Worm (Caenorhabditis elegans) whole organism, L2 larva: ENCODE data around the gene npr-18.

ENCODE experiments used
- F13H6.1 ChIP-seq: sonication (generic microtip); optimal IDR thresholded peaks from 2 replicates; lab custom pipeline; 2016; ENCODE audit warnings: missing genetic modification characterization, missing compliant biosample characterization
- Y55F3AM.14 ChIP-seq: fragments of 200-800 bp; sonication (Bioruptor generic); optimal IDR thresholded peaks from 2 replicates; lab custom pipeline; 2018; ENCODE audit warnings: mild to moderate bottlenecking, missing genetic modification characterization, missing compliant biosample characterization
- alr-1 ChIP-seq: fragments of 150-350 bp; optimal IDR thresholded peaks from 2 replicates; lab custom pipeline; 2014; ENCODE audit warnings: missing biosample characterization, missing genetic modification characterization
- aly-2 ChIP-seq: fragments of 150-350 bp; optimal IDR thresholded peaks from 2 replicates; lab custom pipeline; 2014; ENCODE audit warnings: missing biosample characterization, missing genetic modification characterization
- ama-1 ChIP-seq: fragments of 150-350 bp; optimal IDR thresholded peaks from 2 replicates; lab custom pipeline; 2018; ENCODE audit warnings: inconsistent platforms
- blmp-1 ChIP-seq: sonication (generic microtip); optimal IDR thresholded peaks from 2 replicates; lab custom pipeline; 2017; ENCODE audit warnings: missing genetic modification characterization, mild to moderate bottlenecking, missing compliant biosample characterization, antibody characterized with exemption, moderate library complexity; ENCODE audit not compliant: insufficient read depth
- ceh-16 ChIP-seq: fragments of 150-350 bp; optimal IDR thresholded peaks from 2 replicates; lab custom pipeline; 2014; ENCODE audit warnings: missing biosample characterization, missing genetic modification characterization
- crh-2 ChIP-seq: sonication (generic microtip); optimal IDR thresholded peaks from 2 replicates; lab custom pipeline; 2017; ENCODE audit warnings: missing biosample characterization, missing genetic modification characterization
- egl-27 ChIP-seq: sonication (generic microtip); optimal IDR thresholded peaks from 3 replicates; lab custom pipeline; 2017; ENCODE audit warnings: missing biosample characterization, missing genetic modification reagents, missing genetic modification characterization
- elt-3 ChIP-seq: sonication (generic microtip); optimal IDR thresholded peaks from 2 replicates; lab custom pipeline; 2017; ENCODE audit warnings: missing biosample characterization, missing genetic modification characterization
- fos-1 ChIP-seq: fragments of 150-350 bp; optimal IDR thresholded peaks from 2 replicates; lab custom pipeline; 2014; ENCODE audit warnings: missing biosample characterization, missing genetic modification characterization
- gmeb-1 ChIP-seq: fragments of 150-350 bp; optimal IDR thresholded peaks from 2 replicates; lab custom pipeline; 2014; ENCODE audit warnings: missing biosample characterization, missing genetic modification characterization
- lin-11 ChIP-seq: fragments of 150-350 bp; sonication (generic microtip); optimal IDR thresholded peaks from 2 replicates; lab custom pipeline; 2014; ENCODE audit warnings: missing biosample characterization, missing genetic modification characterization, inconsistent platforms, mixed read lengths
- lin-13 ChIP-seq: fragments of 150-350 bp; optimal IDR thresholded peaks from 2 replicates; lab custom pipeline; 2014; ENCODE audit warnings: missing biosample characterization, missing genetic modification reagents, missing genetic modification characterization
- lin-39 ChIP-seq: fragments of 150-350 bp; optimal IDR thresholded peaks from 2 replicates; lab custom pipeline; 2014; ENCODE audit warnings: missing biosample characterization, missing genetic modification reagents, missing genetic modification characterization
- lsy-2 ChIP-seq, 2 experiments: fragments of 150-350 bp in 1 of 2; sonication (generic microtip) in 1 of 2; optimal IDR thresholded peaks; 2 replicates each; lab custom pipeline; 2014 to 2017; ENCODE audit warnings: missing biosample characterization in 2 of 2, missing genetic modification characterization in 2 of 2
- mab-5 ChIP-seq: fragments of 150-350 bp; optimal IDR thresholded peaks from 2 replicates; lab custom pipeline; 2014; ENCODE audit warnings: missing biosample characterization, missing genetic modification characterization
- mbf-1 ChIP-seq: sonication (generic microtip); optimal IDR thresholded peaks from 2 replicates; lab custom pipeline; 2017; ENCODE audit warnings: missing biosample characterization, missing genetic modification characterization
- mdl-1 ChIP-seq, 2 experiments: fragments of 150-350 bp in 1 of 2; sonication (generic microtip) in 1 of 2; optimal IDR thresholded peaks; 2 replicates each; lab custom pipeline; 2017; ENCODE audit warnings: missing biosample characterization in 2 of 2, missing genetic modification characterization in 2 of 2
- nhr-10 ChIP-seq: sonication (generic microtip); optimal IDR thresholded peaks from 2 replicates; lab custom pipeline; 2017; ENCODE audit warnings: missing biosample characterization, missing genetic modification characterization
- nhr-12 ChIP-seq: fragments of 150-350 bp; optimal IDR thresholded peaks from 2 replicates; lab custom pipeline; 2014; ENCODE audit warnings: missing biosample characterization, missing genetic modification characterization
- nhr-129 ChIP-seq: fragments of 150-350 bp; optimal IDR thresholded peaks from 2 replicates; lab custom pipeline; 2014; ENCODE audit warnings: missing biosample characterization, missing genetic modification characterization
- nhr-21 ChIP-seq: fragments of 150-350 bp; optimal IDR thresholded peaks from 2 replicates; lab custom pipeline; 2014; ENCODE audit warnings: missing biosample characterization, missing genetic modification characterization
- nhr-23 ChIP-seq: fragments of 150-350 bp; optimal IDR thresholded peaks from 2 replicates; lab custom pipeline; 2014; ENCODE audit warnings: missing biosample characterization, missing genetic modification reagents, missing genetic modification characterization
- nhr-237 ChIP-seq: fragments of 150-350 bp; optimal IDR thresholded peaks from 2 replicates; lab custom pipeline; 2014; ENCODE audit warnings: missing biosample characterization, missing genetic modification characterization
- nhr-77 ChIP-seq: fragments of 150-350 bp; optimal IDR thresholded peaks from 2 replicates; lab custom pipeline; 2014; ENCODE audit warnings: missing biosample characterization, missing genetic modification characterization
- peb-1 ChIP-seq: fragments of 150-350 bp; optimal IDR thresholded peaks from 2 replicates; lab custom pipeline; 2014; ENCODE audit warnings: missing biosample characterization, missing genetic modification characterization
- sem-4 ChIP-seq: fragments of 150-350 bp; optimal IDR thresholded peaks from 2 replicates; lab custom pipeline; 2014; ENCODE audit warnings: missing biosample characterization, missing genetic modification reagents, missing genetic modification characterization
- skn-1 ChIP-seq: sonication (generic microtip); optimal IDR thresholded peaks from 2 replicates; lab custom pipeline; 2017; ENCODE audit warnings: missing biosample characterization, missing genetic modification characterization
- sma-3 ChIP-seq: sonication (generic microtip); optimal IDR thresholded peaks from 2 replicates; lab custom pipeline; 2016; ENCODE audit warnings: missing genetic modification reagents, missing genetic modification characterization, missing compliant biosample characterization
- sma-9 ChIP-seq, 2 experiments: fragments of 150-350 bp in 1 of 2; sonication (generic microtip) in 1 of 2; optimal IDR thresholded peaks; 2 replicates each; lab custom pipeline; 2014 to 2016; ENCODE audit warnings: missing genetic modification characterization in 2 of 2, mild to moderate bottlenecking in 1 of 2, missing biosample characterization in 1 of 2, missing compliant biosample characterization in 1 of 2, missing genetic modification reagents in 1 of 2, moderate library complexity in 1 of 2
- snpc-4 ChIP-seq: fragments of 150-350 bp; optimal IDR thresholded peaks from 2 replicates; lab custom pipeline; 2014; ENCODE audit warnings: missing biosample characterization, missing genetic modification characterization
- unc-39 ChIP-seq: fragments of 150-350 bp; optimal IDR thresholded peaks from 2 replicates; lab custom pipeline; 2014; ENCODE audit warnings: missing biosample characterization, missing genetic modification characterization
- unc-62 ChIP-seq: fragments of 150-350 bp; optimal IDR thresholded peaks from 2 replicates; lab custom pipeline; 2014; ENCODE audit warnings: missing biosample characterization, missing genetic modification reagents, missing genetic modification characterization
- ztf-1 ChIP-seq: fragments of 200-800 bp; sonication (Bioruptor generic); conservative IDR thresholded peaks from 2 replicates; pipeline ENCODE4 v1.3.6; 2022; ENCODE audit warnings: missing genetic modification characterization, missing compliant biosample characterization
- ztf-4 ChIP-seq: fragments of 150-350 bp; optimal IDR thresholded peaks from 2 replicates; lab custom pipeline; 2014; ENCODE audit warnings: missing biosample characterization, missing genetic modification characterization

Gene npr-18

ce11 chrX:9653016-9653415 lies 37.5 kb upstream of the npr-18 start, which contains the start of gene aex-2:
Gene aex-2, minus strand, starts transcription at chrX:9653116.
- TF ChIP-seq egl-27 (no peak), mab-5 (no peak), sem-4 (tag; lab: Kevin White, UChicago) (no peak), alr-1 (tag; lab: Kevin White, UChicago) (no peak), nhr-23 (tag; lab: Kevin White, UChicago) (no peak), F13H6.1 (tag; lab: Kevin White, UChicago) (no peak), gmeb-1 (no peak), blmp-1 (tag; lab: Kevin White, UChicago) (no peak), unc-39 (no peak)

DNA sequence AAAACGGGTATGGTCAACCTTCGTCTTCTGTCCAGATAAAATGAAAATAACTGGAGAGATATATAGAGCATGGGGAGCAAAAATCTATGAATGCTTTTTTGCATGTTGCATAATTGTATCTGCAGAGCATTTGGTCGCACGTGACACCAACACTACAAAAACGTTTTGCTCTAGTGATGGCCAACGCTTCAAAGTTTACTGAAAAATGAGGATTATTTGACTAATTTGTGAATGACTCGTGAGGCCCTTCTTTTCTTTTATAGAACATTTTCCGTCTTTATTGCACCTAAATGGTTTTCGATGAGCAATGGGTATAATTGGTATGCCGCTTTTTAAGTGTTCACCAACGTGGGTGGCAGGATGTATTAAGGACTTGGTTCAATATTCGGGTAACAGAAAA lies 37.1 kb upstream of the npr-18 start:
- TF ChIP-seq F13H6.1 (tag; lab: Kevin White, UChicago) (no peak), lsy-2 (tag; optimal IDR thresholded peaks at IDR 0.05; lab: Kevin White, UChicago) (no peak), ztf-1 (GFP tag; lab: Robert Waterston, UW) (no peak), mbf-1 (tag; lab: Kevin White, UChicago) (no peak), blmp-1 (tag; lab: Kevin White, UChicago) (no peak), Y55F3AM.14 (no peak), lin-39 (tag; lab: Kevin White, UChicago) (no peak), sma-9 (GFP tag; optimal IDR thresholded peaks at IDR 0.05; lab: Kevin White, UChicago) (no peak), sma-9 (tag; optimal IDR thresholded peaks at IDR 0.05; lab: Kevin White, UChicago) (no peak), elt-3 (tag; lab: Kevin White, UChicago) (no peak), gmeb-1 (no peak), lin-13 (no peak), peb-1 (tag; lab: Kevin White, UChicago) (no peak), alr-1 (tag; lab: Kevin White, UChicago) (no peak), nhr-23 (tag; lab: Kevin White, UChicago) (no peak), sma-3 (GFP tag; lab: Kevin White, UChicago) (no peak), ama-1 (lab: Kevin White, UChicago) (no peak), skn-1 (no peak)

- TF ChIP-seq ceh-16 (tag; lab: Kevin White, UChicago), result no peak
- no peak for TF ChIP-seq ztf-4 (tag; lab: Kevin White, UChicago)
- no peak for TF ChIP-seq nhr-237 (tag; lab: Kevin White, UChicago)
- TF ChIP-seq sma-9 (GFP tag; optimal IDR thresholded peaks at IDR 0.05; lab: Kevin White, UChicago), result no peak
- TF ChIP-seq sma-9 (tag; optimal IDR thresholded peaks at IDR 0.05; lab: Kevin White, UChicago), result no peak
- TF ChIP-seq elt-3 (tag; lab: Kevin White, UChicago), result no peak
- no peak for TF ChIP-seq snpc-4
- no peak for TF ChIP-seq nhr-77 (tag; lab: Kevin White, UChicago)
- TF ChIP-seq, all 48 proteins: peak for 0
Observed at ce11 chrX:9654232-9654631, 36.3 kb upstream of the npr-18 start.

- TF ChIP-seq ztf-1 (GFP tag; lab: Robert Waterston, UW), result no peak
- no peak for TF ChIP-seq crh-2 (tag; lab: Kevin White, UChicago)
- no peak for TF ChIP-seq alr-1 (tag; lab: Kevin White, UChicago)
- TF ChIP-seq aly-2 (tag; lab: Kevin White, UChicago), result no peak
- no peak for TF ChIP-seq lsy-2 (tag; optimal IDR thresholded peaks at IDR 0.05; lab: Kevin White, UChicago)
- TF ChIP-seq, all 48 proteins: peak for 0
Observed at ce11 chrX:9656772-9657171, 33.8 kb upstream of the npr-18 start.

DNA sequence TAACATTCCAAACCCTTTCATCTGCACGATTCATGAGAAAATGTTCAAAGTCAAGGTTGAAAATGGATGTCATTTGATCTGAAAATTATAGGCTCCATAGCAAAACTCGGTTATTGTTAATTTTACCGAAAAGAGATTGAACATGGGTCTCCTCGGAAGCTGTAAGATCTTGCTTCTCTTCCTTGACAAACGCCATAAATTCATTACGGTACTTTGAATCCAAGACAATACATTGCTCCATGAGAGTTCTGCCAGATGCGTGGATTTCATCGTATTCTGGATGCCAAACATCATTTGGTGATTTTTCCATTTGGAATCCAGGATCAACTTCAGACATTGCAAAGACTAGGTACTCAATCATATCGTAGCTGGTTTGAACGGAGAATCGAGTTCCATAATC lies 24.6 kb upstream of the npr-18 start:
- TF ChIP-seq lin-39 (tag; lab: Kevin White, UChicago), result no peak
- TF ChIP-seq fos-1, result no peak
- TF ChIP-seq nhr-10, result no peak
- no peak for TF ChIP-seq nhr-237 (tag; lab: Kevin White, UChicago)
- no peak for TF ChIP-seq unc-39
- TF ChIP-seq lin-11, result no peak
- no peak for TF ChIP-seq unc-62 (GFP tag; lab: Kevin White, UChicago)
- TF ChIP-seq mdl-1 (tag; optimal IDR thresholded peaks at IDR 0.05; lab: Kevin White, UChicago), result no peak
- no peak for TF ChIP-seq Y55F3AM.14
- no peak for TF ChIP-seq nhr-12 (tag; lab: Kevin White, UChicago)
- TF ChIP-seq nhr-129, result no peak
- TF ChIP-seq snpc-4, result no peak
- TF ChIP-seq lin-13, result no peak
- no peak for TF ChIP-seq lsy-2 (tag; optimal IDR thresholded peaks at IDR 0.05; lab: Kevin White, UChicago)
- no peak for TF ChIP-seq ceh-16 (tag; lab: Kevin White, UChicago)
- no peak for TF ChIP-seq nhr-21 (tag; lab: Kevin White, UChicago)
